Fruit fly (Drosophila melanogaster) whole organism, embryonic: Measurements from ENCODE around the gene Men.

Experiments used
- CG12219 ChIP-seq: fragments of 200-800 bp; sonication (Bioruptor generic); optimal IDR thresholded peaks from 3 replicates; lab custom pipeline; 2018; ENCODE audit warnings: missing biosample characterization, mild to moderate bottlenecking, missing genetic modification characterization
- CG12659 ChIP-seq: fragments of 200-800 bp; sonication (Bioruptor generic); optimal IDR thresholded peaks from 3 replicates; lab custom pipeline; 2017; ENCODE audit warnings: mild to moderate bottlenecking, missing biosample characterization, missing genetic modification reagents, missing genetic modification characterization
- CG2129 ChIP-seq: fragments of 200-800 bp; sonication (Bioruptor generic); IDR thresholded peaks from 2 replicates; pipeline ENCODE4 v1.3.6; 2022; ENCODE audit warnings: missing biosample characterization, missing genetic modification characterization; ENCODE audit not compliant: partially characterized antibody
- CG34224 ChIP-seq: fragments of 200-800 bp; sonication (Bioruptor generic); IDR thresholded peaks from 3 replicates; pipeline ENCODE4 v1.3.6; 2022; ENCODE audit warnings: missing biosample characterization, missing genetic modification characterization; ENCODE audit not compliant: partially characterized antibody
- CG3726 ChIP-seq: fragments of 200-800 bp; sonication (Bioruptor generic); IDR thresholded peaks from 3 replicates; pipeline ENCODE4, ENCODE4 v1.3.6; 2022; ENCODE audit warnings: missing biosample characterization, missing genetic modification characterization
- CoRest ChIP-seq: fragments of 200-800 bp; sonication (Bioruptor generic); optimal IDR thresholded peaks from 3 replicates; lab custom pipeline; 2018; ENCODE audit warnings: missing biosample characterization, mild to moderate bottlenecking, missing genetic modification characterization, moderate library complexity
- Eip74EF ChIP-seq, 2 experiments: fragments of 200-800 bp in 1 of 2; fragments of >200 bp in 1 of 2; sonication (Bioruptor generic) in 1 of 2; optimal IDR thresholded peaks; 2 replicates each; lab custom pipeline; 2017 to 2019; ENCODE audit warnings: missing biosample characterization in 2 of 2, missing genetic modification characterization in 2 of 2, mild to moderate bottlenecking in 1 of 2, moderate library complexity in 1 of 2
- HHEX ChIP-seq: fragments of 200-800 bp; sonication (Bioruptor generic); optimal IDR thresholded peaks from 3 replicates; lab custom pipeline; 2017; ENCODE audit warnings: missing biosample characterization, mild to moderate bottlenecking, missing genetic modification characterization, missing genetic modification reagents
- Lpt ChIP-seq: fragments of >200 bp; optimal IDR thresholded peaks from 2 replicates; lab custom pipeline; 2018; ENCODE audit warnings: missing biosample characterization, missing genetic modification characterization
- Sry-δ ChIP-seq: fragments of 200-800 bp; sonication (Bioruptor generic); optimal IDR thresholded peaks from 2 replicates; lab custom pipeline; 2016; ENCODE audit warnings: missing biosample characterization, missing genetic modification characterization
- da ChIP-seq: fragments of 200-800 bp; sonication (Bioruptor generic); optimal IDR thresholded peaks from 2 replicates; lab custom pipeline; 2016; ENCODE audit warnings: missing biosample characterization, missing genetic modification characterization
- nmo ChIP-seq: fragments of 200-800 bp; sonication (Bioruptor generic); optimal IDR thresholded peaks from 2 replicates; lab custom pipeline; 2018; ENCODE audit warnings: missing biosample characterization, mild to moderate bottlenecking, missing genetic modification characterization, moderate library complexity
- org-1 ChIP-seq: fragments of 200-800 bp; sonication (Bioruptor generic); optimal IDR thresholded peaks from 2 replicates; lab custom pipeline; 2017; ENCODE audit warnings: missing biosample characterization, missing genetic modification characterization

DNA sequence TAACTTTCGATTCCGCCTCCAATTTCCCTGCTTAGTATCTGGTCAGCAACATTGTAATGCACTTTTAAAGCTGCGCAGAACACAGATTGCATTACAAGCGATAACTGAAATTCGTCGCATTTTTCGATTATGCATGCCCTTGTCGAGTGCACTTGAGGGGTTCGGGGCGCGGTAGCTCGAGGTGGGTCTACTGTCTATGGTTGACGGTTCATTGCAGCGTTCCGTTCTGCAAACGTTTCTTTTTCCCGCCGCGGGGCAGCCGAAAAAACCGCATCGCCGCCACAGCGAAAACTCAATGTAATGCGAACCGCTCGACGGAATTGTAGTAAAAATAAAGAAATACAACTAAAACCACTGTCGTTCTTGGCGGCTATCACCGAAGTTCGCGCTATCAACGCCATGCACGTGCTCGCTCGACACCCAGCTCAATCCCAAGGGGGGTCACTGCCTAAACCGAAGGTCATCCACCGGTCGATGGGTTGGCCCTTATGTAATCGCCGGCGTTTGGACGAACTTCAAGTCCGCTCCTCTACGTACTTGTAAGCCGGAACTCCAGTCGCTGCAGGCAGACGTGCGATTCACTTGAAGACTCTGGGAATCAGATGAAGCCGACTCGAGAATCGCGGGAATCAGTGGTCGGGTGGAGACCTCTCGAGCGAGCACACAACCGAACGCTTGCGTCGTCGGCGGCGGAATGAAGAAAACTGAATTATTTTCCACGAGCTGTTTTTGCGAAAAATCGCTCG, 33.4 kb downstream of the Men start, which contains the start of gene kar:
- no peak for TF ChIP-seq Sry-δ
- TF ChIP-seq org-1 (GFP tag; lab: Kevin White, UChicago) = no peak
- no peak for TF ChIP-seq CG2129 (GFP tag; lab: Robert Waterston, UW)
- no peak for TF ChIP-seq CoRest
- no peak for TF ChIP-seq HHEX (GFP tag; lab: Kevin White, UChicago)
- TF ChIP-seq CG12219 = no peak
- no peak for TF ChIP-seq Lpt (GFP tag; lab: Kevin White, UChicago)
- TF ChIP-seq CG34224 (GFP tag; lab: Robert Waterston, UW) = no peak
- no peak for TF ChIP-seq da (GFP tag; lab: Kevin White, UChicago)
- no peak for TF ChIP-seq nmo (GFP tag; lab: Kevin White, UChicago)
- no peak for TF ChIP-seq CG3726
- TF ChIP-seq Eip74EF (GFP tag; optimal IDR thresholded peaks at IDR 0.05; lab: Kevin White, UChicago) = no peak
- TF ChIP-seq CG12659 = no peak
